Fruit fly (Drosophila melanogaster): ENCODE results near the gene Spn77Bc.

Spn77Bc gene

dm6 chr3L:20376564-20376920 lies 34.1 kb downstream of the Spn77Bc start:
- TF ChIP-seq cic (GFP tag; optimal IDR thresholded peaks at IDR 0.05): peak; percentile 15
- TF ChIP-seq Crg-1 (GFP tag; optimal IDR thresholded peaks at IDR 0.05): no peak
- no peak for TF ChIP-seq bab1 (GFP tag; optimal IDR thresholded peaks at IDR 0.05)

- no peak for TF ChIP-seq CG7045 (GFP tag; optimal IDR thresholded peaks at IDR 0.05)
- TF ChIP-seq CG33017 (tag; optimal IDR thresholded peaks at IDR 0.05): no peak
- TF ChIP-seq tj (GFP tag; optimal IDR thresholded peaks at IDR 0.05): no peak
- no peak for TF ChIP-seq cic (GFP tag; optimal IDR thresholded peaks at IDR 0.05)
- TF ChIP-seq CG1620 (GFP tag; optimal IDR thresholded peaks at IDR 0.05): no peak
- no peak for TF ChIP-seq Crg-1 (GFP tag; optimal IDR thresholded peaks at IDR 0.05)
- TF ChIP-seq Hr96 (GFP tag; optimal IDR thresholded peaks at IDR 0.05): no peak
- TF ChIP-seq Mnt (GFP tag; optimal IDR thresholded peaks at IDR 0.05): no peak
- TF ChIP-seq CG12768 (GFP tag; optimal IDR thresholded peaks at IDR 0.05): no peak
Measured at dm6 chr3L:20379496-20379895, 37.1 kb downstream of the Spn77Bc start.

dm6 chr3L:20384086-20384810 lies 41.8 kb downstream of the Spn77Bc start, which contains the start of the genes CG5498 and fbl:
Gene CG5498 (minus strand): TSS chr3L:20384109.
Gene fbl (plus strand): TSS chr3L:20384429.
- peak; percentile 85 for TF ChIP-seq CG7045 (GFP tag; optimal IDR thresholded peaks at IDR 0.05)
- peak; percentile 90 for TF ChIP-seq Crg-1 (GFP tag; optimal IDR thresholded peaks at IDR 0.05)
- TF ChIP-seq bab1 (GFP tag; optimal IDR thresholded peaks at IDR 0.05): peak; percentile 78
- TF ChIP-seq Hr96 (GFP tag; optimal IDR thresholded peaks at IDR 0.05): peak; percentile 77
- TF ChIP-seq CG33017 (tag; optimal IDR thresholded peaks at IDR 0.05): peak; percentile 85
- peak; percentile 84 for TF ChIP-seq CG14711 (tag; optimal IDR thresholded peaks at IDR 0.05)
- TF ChIP-seq Mnt (GFP tag; optimal IDR thresholded peaks at IDR 0.05): peak; percentile 69
- TF ChIP-seq toe (GFP tag; optimal IDR thresholded peaks at IDR 0.05): peak; percentile 80
- peak; percentile 86 for TF ChIP-seq CG11617 (GFP tag; optimal IDR thresholded peaks at IDR 0.05)
- peak; percentile 87 for TF ChIP-seq CG7101 (tag; optimal IDR thresholded peaks at IDR 0.05)
- peak; percentile 83 for TF ChIP-seq CG5204 (GFP tag; optimal IDR thresholded peaks at IDR 0.05)
- TF ChIP-seq ovo (GFP tag; optimal IDR thresholded peaks at IDR 0.05): peak; percentile 59
- TF ChIP-seq tj (GFP tag; optimal IDR thresholded peaks at IDR 0.05): peak; percentile 99
- no peak for TF ChIP-seq kay (GFP tag; ENCODE audit: borderline replicate concordance)
- peak; percentile 75 for TF ChIP-seq CG12768 (GFP tag; optimal IDR thresholded peaks at IDR 0.05)
- TF ChIP-seq pad (GFP tag; optimal IDR thresholded peaks at IDR 0.05): peak; percentile 76
- TF ChIP-seq Clk (GFP tag; optimal IDR thresholded peaks at IDR 0.05): peak; percentile 69
- peak in 1 of 2 experiments; percentile 27 for TF ChIP-seq cnc (optimal IDR thresholded peaks at IDR 0.05)
- peak; percentile 37 for TF ChIP-seq cic (GFP tag; optimal IDR thresholded peaks at IDR 0.05)
- peak; percentile 81 for TF ChIP-seq CG1620 (GFP tag; optimal IDR thresholded peaks at IDR 0.05)

- TF ChIP-seq Hr96 (GFP tag; optimal IDR thresholded peaks at IDR 0.05) (no peak), toe (GFP tag; optimal IDR thresholded peaks at IDR 0.05) (no peak), kay (GFP tag; ENCODE audit: borderline replicate concordance) (peak; percentile 93), CG12768 (GFP tag; optimal IDR thresholded peaks at IDR 0.05) (no peak), CG1620 (GFP tag; optimal IDR thresholded peaks at IDR 0.05) (no peak), CG14711 (tag; optimal IDR thresholded peaks at IDR 0.05) (no peak)
Measured at dm6 chr3L:20385006-20385405, 42.6 kb downstream of the Spn77Bc start.

dm6 chr3L:20385408-20385807 lies 43.0 kb downstream of the Spn77Bc start:
- no peak for TF ChIP-seq Clk (GFP tag; optimal IDR thresholded peaks at IDR 0.05)
- TF ChIP-seq CG14711 (tag; optimal IDR thresholded peaks at IDR 0.05): no peak
- TF ChIP-seq cic (GFP tag; optimal IDR thresholded peaks at IDR 0.05): peak; percentile 51
- TF ChIP-seq cnc (optimal IDR thresholded peaks at IDR 0.05): peak in 1 of 2 experiments; percentile 39
- no peak for TF ChIP-seq CG7101 (tag; optimal IDR thresholded peaks at IDR 0.05)
- no peak for TF ChIP-seq Crg-1 (GFP tag; optimal IDR thresholded peaks at IDR 0.05)
- peak; percentile 70 for TF ChIP-seq tj (GFP tag; optimal IDR thresholded peaks at IDR 0.05)
- peak; percentile 85 for TF ChIP-seq kay (GFP tag; ENCODE audit: borderline replicate concordance)
- no peak for TF ChIP-seq CG12768 (GFP tag; optimal IDR thresholded peaks at IDR 0.05)
- no peak for TF ChIP-seq CG1620 (GFP tag; optimal IDR thresholded peaks at IDR 0.05)
- no peak for TF ChIP-seq Hr96 (GFP tag; optimal IDR thresholded peaks at IDR 0.05)
- TF ChIP-seq Mnt (GFP tag; optimal IDR thresholded peaks at IDR 0.05): peak; percentile 1
- no peak for TF ChIP-seq pad (GFP tag; optimal IDR thresholded peaks at IDR 0.05)
- TF ChIP-seq CG7045 (GFP tag; optimal IDR thresholded peaks at IDR 0.05): peak; percentile 15
- no peak for TF ChIP-seq CG33017 (tag; optimal IDR thresholded peaks at IDR 0.05)
- no peak for TF ChIP-seq bab1 (GFP tag; optimal IDR thresholded peaks at IDR 0.05)
- TF ChIP-seq CG5204 (GFP tag; optimal IDR thresholded peaks at IDR 0.05): no peak
- no peak for TF ChIP-seq CG11617 (GFP tag; optimal IDR thresholded peaks at IDR 0.05)
- no peak for TF ChIP-seq toe (GFP tag; optimal IDR thresholded peaks at IDR 0.05)

- TF ChIP-seq kay (GFP tag; ENCODE audit: borderline replicate concordance) (no peak), CG33017 (tag; optimal IDR thresholded peaks at IDR 0.05) (no peak), toe (GFP tag; optimal IDR thresholded peaks at IDR 0.05) (no peak), ovo (GFP tag; optimal IDR thresholded peaks at IDR 0.05) (peak; percentile 30), cnc (optimal IDR thresholded peaks at IDR 0.05) (no peak), CG11617 (GFP tag; optimal IDR thresholded peaks at IDR 0.05) (no peak), CG14711 (tag; optimal IDR thresholded peaks at IDR 0.05) (no peak), pad (GFP tag; optimal IDR thresholded peaks at IDR 0.05) (peak; percentile 93), cic (GFP tag; optimal IDR thresholded peaks at IDR 0.05) (peak; percentile 91), Crg-1 (GFP tag; optimal IDR thresholded peaks at IDR 0.05) (no peak), CG7045 (GFP tag; optimal IDR thresholded peaks at IDR 0.05) (peak; percentile 19), tj (GFP tag; optimal IDR thresholded peaks at IDR 0.05) (peak; percentile 11), CG7101 (tag; optimal IDR thresholded peaks at IDR 0.05) (no peak), CG1620 (GFP tag; optimal IDR thresholded peaks at IDR 0.05) (no peak), bab1 (GFP tag; optimal IDR thresholded peaks at IDR 0.05) (no peak), Mnt (GFP tag; optimal IDR thresholded peaks at IDR 0.05) (peak; percentile 76), CG5204 (GFP tag; optimal IDR thresholded peaks at IDR 0.05) (no peak), CG12768 (GFP tag; optimal IDR thresholded peaks at IDR 0.05) (peak; percentile 57), Clk (GFP tag; optimal IDR thresholded peaks at IDR 0.05) (peak; percentile 3), Hr96 (GFP tag; optimal IDR thresholded peaks at IDR 0.05) (peak; percentile 46)
Measured at dm6 chr3L:20385969-20386370, 43.5 kb downstream of the Spn77Bc start.

All from whole organism, adult.